Worm (Caenorhabditis elegans) whole organism, L1 larva: ENCODE results near the gene Y82E9BR.14.

Source experiments
- C04F5.9 ChIP-seq: sonication (generic microtip); optimal IDR thresholded peaks from 2 replicates; lab custom pipeline; 2016; ENCODE audit warnings: missing genetic modification characterization, missing compliant biosample characterization
- C16A3.4 ChIP-seq: fragments of 150-350 bp; optimal IDR thresholded peaks from 2 replicates; lab custom pipeline; 2014; ENCODE audit warnings: missing biosample characterization, missing genetic modification characterization
- C34B4.2 ChIP-seq: sonication (generic microtip); optimal IDR thresholded peaks from 2 replicates; lab custom pipeline; 2017; ENCODE audit warnings: mild to moderate bottlenecking, missing genetic modification characterization, missing compliant biosample characterization
- F16B12.6 ChIP-seq: fragments of 150-350 bp; optimal IDR thresholded peaks from 2 replicates; lab custom pipeline; 2014; ENCODE audit warnings: missing biosample characterization, missing genetic modification characterization
- aha-1 ChIP-seq: fragments of 150-350 bp; optimal IDR thresholded peaks from 2 replicates; lab custom pipeline; 2014; ENCODE audit warnings: missing biosample characterization, missing genetic modification characterization
- alr-1 ChIP-seq: fragments of 200-800 bp; sonication (Bioruptor generic); optimal IDR thresholded peaks from 2 replicates; lab custom pipeline; 2018; ENCODE audit warnings: borderline replicate concordance, mild to moderate bottlenecking, missing genetic modification characterization, missing compliant biosample characterization
- blmp-1 ChIP-seq: fragments of 150-350 bp; optimal IDR thresholded peaks from 2 replicates; lab custom pipeline; 2014; ENCODE audit warnings: missing biosample characterization, missing genetic modification characterization
- ceh-63 ChIP-seq: fragments of 200-800 bp; sonication (Bioruptor generic); optimal IDR thresholded peaks from 2 replicates; lab custom pipeline; 2018; ENCODE audit warnings: mild to moderate bottlenecking, missing genetic modification characterization, missing compliant biosample characterization
- ceh-82 ChIP-seq, 3 experiments: fragments of 150-350 bp in 1 of 3; sonication (generic microtip) in 2 of 3; optimal IDR thresholded peaks; 2 replicates each; lab custom pipeline; 2014 to 2017; ENCODE audit warnings: missing biosample characterization in 3 of 3, missing genetic modification characterization in 3 of 3
- ceh-90 ChIP-seq: sonication (generic microtip); optimal IDR thresholded peaks from 2 replicates; lab custom pipeline; 2016; ENCODE audit warnings: missing genetic modification characterization, missing compliant biosample characterization
- ces-1 ChIP-seq: fragments of 150-350 bp; optimal IDR thresholded peaks from 2 replicates; lab custom pipeline; 2014; ENCODE audit warnings: missing biosample characterization, missing genetic modification reagents, missing genetic modification characterization
- dpl-1 ChIP-seq, 3 experiments: fragments of 150-350 bp in 2 of 3; sonication (generic microtip) in 1 of 3; optimal IDR thresholded peaks; 2 replicates each; lab custom pipeline; 2014 to 2017; ENCODE audit warnings: missing biosample characterization in 3 of 3, missing genetic modification characterization in 3 of 3, missing genetic modification reagents in 3 of 3
- dsc-1 ChIP-seq: sonication (generic microtip); optimal IDR thresholded peaks from 2 replicates; lab custom pipeline; 2016; ENCODE audit warnings: mild to moderate bottlenecking, missing genetic modification characterization, missing compliant biosample characterization
- efl-1 ChIP-seq, 4 experiments: fragments of 150-350 bp; optimal IDR thresholded peaks in 3 of 4; peaks in 1 of 4; 1 replicate in 1 of 4; 2 replicates in 3 of 4; lab custom pipeline; 2014; ENCODE audit warnings: missing biosample characterization in 2 of 4, missing genetic modification characterization in 2 of 4, missing genetic modification reagents in 2 of 4
- efl-3 ChIP-seq: fragments of 200-800 bp; sonication (Bioruptor generic); optimal IDR thresholded peaks from 2 replicates; lab custom pipeline; 2018; ENCODE audit warnings: mild to moderate bottlenecking, missing genetic modification characterization, missing compliant biosample characterization
- egl-13 ChIP-seq: sonication (generic microtip); optimal IDR thresholded peaks from 2 replicates; lab custom pipeline; 2016; ENCODE audit warnings: missing genotype, missing genetic modification reagents, missing genetic modification characterization, missing compliant biosample characterization
- elt-3 ChIP-seq, 6 experiments: fragments of 150-350 bp in 1 of 6; sonication (generic microtip); optimal IDR thresholded peaks; 2 replicates each; lab custom pipeline; 2017 to 2018; ENCODE audit warnings: missing biosample characterization in 6 of 6, missing genetic modification characterization in 6 of 6, inconsistent platforms in 1 of 6
- ets-5 ChIP-seq: fragments of 200-800 bp; sonication (Bioruptor generic); IDR thresholded peaks from 2 replicates; pipeline ENCODE4 v1.3.6; 2022; ENCODE audit warnings: missing genetic modification characterization, missing compliant biosample characterization
- grh-1 ChIP-seq: fragments of 200-800 bp; sonication (Bioruptor generic); IDR thresholded peaks from 2 replicates; pipeline ENCODE4 v1.3.6; 2022; ENCODE audit warnings: missing genetic modification reagents, missing genetic modification characterization, missing compliant biosample characterization
- hpl-2 ChIP-seq: fragments of 150-350 bp; optimal IDR thresholded peaks from 2 replicates; lab custom pipeline; 2014; ENCODE audit warnings: missing biosample characterization, missing genetic modification reagents, missing genetic modification characterization
- jun-1 ChIP-seq: fragments of 150-350 bp; optimal IDR thresholded peaks from 2 replicates; lab custom pipeline; 2014; ENCODE audit warnings: missing biosample characterization, missing genetic modification reagents, missing genetic modification characterization
- lin-13 ChIP-seq: fragments of 150-350 bp; optimal IDR thresholded peaks from 2 replicates; lab custom pipeline; 2014; ENCODE audit warnings: missing biosample characterization, missing genetic modification reagents, missing genetic modification characterization
- lin-14 ChIP-seq: fragments of 200-800 bp; sonication (Bioruptor generic); optimal IDR thresholded peaks from 2 replicates; lab custom pipeline; 2018; ENCODE audit warnings: mild to moderate bottlenecking, missing genetic modification characterization, moderate library complexity, missing compliant biosample characterization
- lin-15B ChIP-seq: fragments of 150-350 bp; sonication (generic microtip); optimal IDR thresholded peaks from 3 replicates; lab custom pipeline; 2014; ENCODE audit warnings: missing biosample characterization, missing genetic modification characterization
- lin-39 ChIP-seq: fragments of 150-350 bp; optimal IDR thresholded peaks from 2 replicates; lab custom pipeline; 2014; ENCODE audit warnings: missing biosample characterization, missing genetic modification reagents, missing genetic modification characterization
- lir-3 ChIP-seq: sonication (generic microtip); optimal IDR thresholded peaks from 2 replicates; lab custom pipeline; 2016; ENCODE audit warnings: mild to moderate bottlenecking, missing genetic modification characterization, moderate library complexity, missing compliant biosample characterization; ENCODE audit not compliant: poor library complexity
- mdl-1 ChIP-seq, 2 experiments: fragments of 150-350 bp; optimal IDR thresholded peaks; 2 replicates each; lab custom pipeline; 2014 to 2017; ENCODE audit warnings: missing biosample characterization in 2 of 2, missing genetic modification characterization in 2 of 2, inconsistent platforms in 1 of 2
- mef-2 ChIP-seq: fragments of 150-350 bp; optimal IDR thresholded peaks from 2 replicates; lab custom pipeline; 2014; ENCODE audit warnings: missing biosample characterization, missing genetic modification characterization
- nhr-11 ChIP-seq: fragments of 150-350 bp; optimal IDR thresholded peaks from 2 replicates; lab custom pipeline; 2014; ENCODE audit warnings: missing biosample characterization, missing genetic modification characterization
- nhr-12 ChIP-seq: sonication (generic microtip); optimal IDR thresholded peaks from 2 replicates; lab custom pipeline; 2017; ENCODE audit warnings: missing biosample characterization, missing genetic modification characterization
- nhr-19 ChIP-seq: fragments of 200-800 bp; sonication (Bioruptor generic); conservative IDR thresholded peaks from 2 replicates; pipeline ENCODE4 v1.3.6; 2022; ENCODE audit warnings: missing genetic modification characterization, missing compliant biosample characterization
- nhr-28 ChIP-seq: fragments of 150-350 bp; optimal IDR thresholded peaks from 2 replicates; lab custom pipeline; 2014; ENCODE audit warnings: missing biosample characterization, missing genetic modification characterization
- nhr-47 ChIP-seq: sonication (generic microtip); optimal IDR thresholded peaks from 2 replicates; lab custom pipeline; 2016; ENCODE audit warnings: mild to moderate bottlenecking, missing genetic modification characterization, moderate library complexity, missing compliant biosample characterization
- nhr-71 ChIP-seq: sonication (generic microtip); optimal IDR thresholded peaks from 2 replicates; lab custom pipeline; 2016; ENCODE audit warnings: mild to moderate bottlenecking, missing genetic modification characterization, moderate library complexity, missing compliant biosample characterization
- nhr-76 ChIP-seq: sonication (generic microtip); optimal IDR thresholded peaks from 2 replicates; lab custom pipeline; 2017; ENCODE audit warnings: missing biosample characterization, missing genetic modification characterization
- nhr-85 ChIP-seq: sonication (generic microtip); peaks from one replicate; lab custom pipeline; 2016; ENCODE audit warnings: missing genetic modification characterization, inconsistent platforms, missing compliant biosample characterization
- nhr-90 ChIP-seq: sonication (generic microtip); optimal IDR thresholded peaks from 2 replicates; lab custom pipeline; 2016; ENCODE audit warnings: mild to moderate bottlenecking, missing genetic modification characterization, missing compliant biosample characterization; ENCODE audit not compliant: poor library complexity
- pag-3 ChIP-seq: sonication (generic microtip); optimal IDR thresholded peaks from 2 replicates; lab custom pipeline; 2017; ENCODE audit warnings: missing genetic modification characterization, mild to moderate bottlenecking, missing compliant biosample characterization, antibody characterized with exemption, borderline replicate concordance; ENCODE audit not compliant: insufficient read depth
- pax-3 ChIP-seq: fragments of 200-800 bp; sonication (Bioruptor generic); optimal IDR thresholded peaks from 2 replicates; lab custom pipeline; 2018; ENCODE audit warnings: mild to moderate bottlenecking, missing genetic modification characterization, moderate library complexity, missing compliant biosample characterization
- rnt-1 ChIP-seq: sonication (generic microtip); optimal IDR thresholded peaks from 2 replicates; lab custom pipeline; 2016; ENCODE audit warnings: mild to moderate bottlenecking, missing genetic modification characterization, moderate library complexity, missing compliant biosample characterization
- snpc-4 ChIP-seq: fragments of 150-350 bp; optimal IDR thresholded peaks from 2 replicates; lab custom pipeline; 2014; ENCODE audit warnings: missing biosample characterization, missing genetic modification characterization
- snu-23 ChIP-seq: sonication (generic microtip); optimal IDR thresholded peaks from 2 replicates; lab custom pipeline; 2016; ENCODE audit warnings: missing genetic modification characterization, missing compliant biosample characterization
- sox-4 ChIP-seq: sonication (generic microtip); optimal IDR thresholded peaks from 2 replicates; lab custom pipeline; 2016; ENCODE audit warnings: missing genetic modification characterization, missing compliant biosample characterization
- sup-37 ChIP-seq: fragments of 200-800 bp; sonication (Bioruptor generic); optimal IDR thresholded peaks from 2 replicates; lab custom pipeline; 2018; ENCODE audit warnings: mild to moderate bottlenecking, missing genetic modification characterization, missing compliant biosample characterization
- swsn-7 ChIP-seq: sonication (generic microtip); optimal IDR thresholded peaks from 2 replicates; lab custom pipeline; 2016; ENCODE audit warnings: missing genetic modification characterization, missing compliant biosample characterization
- tbx-2 ChIP-seq: sonication (generic microtip); optimal IDR thresholded peaks from 2 replicates; lab custom pipeline; 2016; ENCODE audit warnings: missing genetic modification characterization, missing compliant biosample characterization
- unc-30 ChIP-seq: sonication (generic microtip); optimal IDR thresholded peaks from 2 replicates; lab custom pipeline; 2017; ENCODE audit warnings: missing biosample characterization, missing genetic modification characterization
- unc-62 ChIP-seq: fragments of 150-350 bp; optimal IDR thresholded peaks from 2 replicates; lab custom pipeline; 2014; ENCODE audit warnings: missing biosample characterization, missing genetic modification reagents, missing genetic modification characterization
- unc-86 ChIP-seq: sonication (generic microtip); optimal IDR thresholded peaks from 2 replicates; lab custom pipeline; 2016; ENCODE audit warnings: missing genetic modification characterization, missing compliant biosample characterization
- unc-98 ChIP-seq: fragments of 200-800 bp; sonication (Bioruptor generic); IDR thresholded peaks from 2 replicates; pipeline ENCODE4 v1.3.6; 2022; ENCODE audit warnings: missing genetic modification characterization, missing compliant biosample characterization
- ztf-11 ChIP-seq, 2 experiments: sonication (generic microtip); optimal IDR thresholded peaks; 2 replicates each; lab custom pipeline; 2016 to 2017; ENCODE audit warnings: missing genetic modification characterization in 2 of 2, missing biosample characterization in 1 of 2, missing compliant biosample characterization in 1 of 2
- ztf-4 ChIP-seq: fragments of 150-350 bp; optimal IDR thresholded peaks from 2 replicates; lab custom pipeline; 2014; ENCODE audit warnings: missing biosample characterization, missing genetic modification characterization

Y82E9BR.14 gene

DNA sequence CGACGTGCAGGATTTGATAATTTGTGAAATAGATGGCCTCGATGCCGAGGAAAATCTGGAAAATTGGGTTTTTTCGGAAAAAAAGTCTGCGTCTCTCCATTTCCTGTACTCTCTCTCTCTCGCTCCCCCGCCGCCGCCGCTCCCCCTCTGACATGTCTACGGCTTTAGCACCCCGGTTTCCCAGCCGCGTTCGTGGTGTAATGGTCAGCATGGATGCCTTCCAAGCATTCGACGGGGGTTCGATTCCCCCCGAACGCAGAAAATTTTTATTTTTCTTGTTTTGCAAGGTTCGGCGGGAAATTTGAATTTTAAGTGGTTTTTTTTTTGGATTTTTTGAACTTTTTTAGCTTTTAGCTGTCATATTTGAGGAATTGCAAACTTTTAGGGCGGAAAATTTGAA lies 10.4 kb upstream of the Y82E9BR.14 start (continued):
- TF ChIP-seq nhr-19 (GFP tag; lab: Robert Waterston, UW) (peak; percentile 69), F16B12.6 (tag; lab: Kevin White, UChicago) (peak; percentile 34), efl-1 (optimal IDR thresholded peaks at IDR 0.05; lab: Kevin White, UChicago) (peak; percentile 48 to 63), efl-1 (GFP tag; optimal IDR thresholded peaks at IDR 0.05 in 1 of 2; lab: Kevin White, UChicago) (peak; percentile 72 to 95), elt-3 (tag; optimal IDR thresholded peaks at IDR 0.05; lab: Kevin White, UChicago) (peak in 2 of 6 experiments; percentile 9 to 11), ceh-90 (tag; lab: Kevin White, UChicago) (no peak), mdl-1 (tag; optimal IDR thresholded peaks at IDR 0.05; lab: Kevin White, UChicago) (peak in 1 of 2 experiments; percentile 57), nhr-47 (tag; lab: Kevin White, UChicago) (peak; percentile 86), dpl-1 (GFP tag; optimal IDR thresholded peaks at IDR 0.05; lab: Kevin White, UChicago) (peak; percentile 48 to 54 (median 52)), tbx-2 (tag; lab: Kevin White, UChicago) (peak; percentile 49), aha-1 (no peak), C34B4.2 (tag; lab: Kevin White, UChicago) (no peak), snpc-4 (peak; percentile 17), blmp-1 (tag; lab: Kevin White, UChicago) (no peak), mef-2 (tag; lab: Kevin White, UChicago) (no peak), alr-1 (tag; lab: Kevin White, UChicago) (no peak), nhr-85 (tag; lab: Kevin White, UChicago) (peak; percentile 73), ces-1 (GFP tag; lab: Kevin White, UChicago) (no peak), ceh-63 (GFP tag; lab: Kevin White, UChicago) (no peak), ets-5 (GFP tag; lab: Robert Waterston, UW) (no peak), lin-14 (peak; percentile 58), sox-4 (tag; lab: Kevin White, UChicago) (no peak), nhr-71 (peak; percentile 76), nhr-11 (tag; lab: Kevin White, UChicago) (no peak), ztf-4 (no peak), nhr-76 (tag; lab: Kevin White, UChicago) (no peak), rnt-1 (tag; lab: Kevin White, UChicago) (no peak), dsc-1 (tag; lab: Kevin White, UChicago) (peak; percentile 77), sup-37 (GFP tag; lab: Kevin White, UChicago) (peak; percentile 57), lin-39 (tag; lab: Kevin White, UChicago) (peak; percentile 7), snu-23 (GFP tag; lab: Kevin White, UChicago) (peak; percentile 82), ceh-82 (tag; optimal IDR thresholded peaks at IDR 0.05; lab: Kevin White, UChicago) (peak; percentile 46 to 85 (median 58)), pax-3 (tag; lab: Kevin White, UChicago) (no peak), pag-3 (tag; lab: Kevin White, UChicago) (no peak), lin-13 (peak; percentile 55), efl-3 (no peak), unc-86 (tag; lab: Kevin White, UChicago) (peak; percentile 51), nhr-28 (tag; lab: Kevin White, UChicago) (no peak), C04F5.9 (tag; lab: Kevin White, UChicago) (no peak), C16A3.4 (peak; percentile 34), nhr-12 (tag; lab: Kevin White, UChicago) (no peak), lin-15B (tag; lab: Kevin White, UChicago) (peak; percentile 47), unc-98 (GFP tag; lab: Robert Waterston, UW) (peak; percentile 47; the same call in 1 of the 2 replicates), swsn-7 (peak; percentile 69), unc-30 (no peak), unc-62 (no peak), ztf-11 (tag; optimal IDR thresholded peaks at IDR 0.05; lab: Kevin White, UChicago) (peak in 1 of 2 experiments; percentile 32), hpl-2 (GFP tag; lab: Kevin White, UChicago) (no peak), grh-1 (GFP tag; lab: Robert Waterston, UW) (peak; percentile 41; the same call in 1 of the 2 replicates), egl-13 (tag; lab: Kevin White, UChicago) (peak; percentile 33), jun-1 (peak; percentile 47), lir-3 (tag; lab: Kevin White, UChicago) (no peak), nhr-90 (peak; percentile 60)
